Fruit fly (Drosophila melanogaster): Measurements from ENCODE around the gene CG32284.

dm6 chr3L:3142516-3143382, 43.7 kb upstream of the CG32284 start:
- TF ChIP-seq psq (optimal IDR thresholded peaks at IDR 0.05), result no peak
- TF ChIP-seq pan (optimal IDR thresholded peaks at IDR 0.05), result no peak
